Worm (Caenorhabditis elegans) whole organism, L1 larva: Measurements from ENCODE around the gene str-243.

ENCODE experiments used
- C04F5.9 ChIP-seq: sonication (generic microtip); optimal IDR thresholded peaks from 2 replicates; lab custom pipeline; 2016; ENCODE audit warnings: missing genetic modification characterization, missing compliant biosample characterization
- C34B4.2 ChIP-seq: sonication (generic microtip); optimal IDR thresholded peaks from 2 replicates; lab custom pipeline; 2017; ENCODE audit warnings: mild to moderate bottlenecking, missing genetic modification characterization, missing compliant biosample characterization
- aha-1 ChIP-seq: fragments of 150-350 bp; optimal IDR thresholded peaks from 2 replicates; lab custom pipeline; 2014; ENCODE audit warnings: missing biosample characterization, missing genetic modification characterization
- alr-1 ChIP-seq: fragments of 200-800 bp; sonication (Bioruptor generic); optimal IDR thresholded peaks from 2 replicates; lab custom pipeline; 2018; ENCODE audit warnings: borderline replicate concordance, mild to moderate bottlenecking, missing genetic modification characterization, missing compliant biosample characterization
- aly-2 ChIP-seq: fragments of 150-350 bp; optimal IDR thresholded peaks from 2 replicates; lab custom pipeline; 2014; ENCODE audit warnings: missing biosample characterization, missing genetic modification characterization
- ama-1 ChIP-seq: fragments of 150-350 bp; optimal IDR thresholded peaks from 2 replicates; lab custom pipeline; 2014
- ceh-8 ChIP-seq: fragments of 200-800 bp; sonication (Bioruptor generic); optimal IDR thresholded peaks from 2 replicates; lab custom pipeline; 2018; ENCODE audit warnings: mild to moderate bottlenecking, missing genetic modification characterization, moderate library complexity, missing compliant biosample characterization
- efl-1 ChIP-seq, 4 experiments: fragments of 150-350 bp; optimal IDR thresholded peaks in 3 of 4; peaks in 1 of 4; 1 replicate in 1 of 4; 2 replicates in 3 of 4; lab custom pipeline; 2014; ENCODE audit warnings: missing biosample characterization in 2 of 4, missing genetic modification characterization in 2 of 4, missing genetic modification reagents in 2 of 4
- elt-2 ChIP-seq: sonication (generic microtip); optimal IDR thresholded peaks from 2 replicates; lab custom pipeline; 2016; ENCODE audit warnings: missing genetic modification characterization, mild to moderate bottlenecking, inconsistent platforms, missing compliant biosample characterization, missing genetic modification reagents
- elt-3 ChIP-seq, 6 experiments: fragments of 150-350 bp in 1 of 6; sonication (generic microtip); optimal IDR thresholded peaks; 2 replicates each; lab custom pipeline; 2017 to 2018; ENCODE audit warnings: missing biosample characterization in 6 of 6, missing genetic modification characterization in 6 of 6, inconsistent platforms in 1 of 6
- ets-5 ChIP-seq: fragments of 200-800 bp; sonication (Bioruptor generic); IDR thresholded peaks from 2 replicates; pipeline ENCODE4 v1.3.6; 2022; ENCODE audit warnings: missing genetic modification characterization, missing compliant biosample characterization
- fkh-10 ChIP-seq: sonication (generic microtip); optimal IDR thresholded peaks from 2 replicates; lab custom pipeline; 2017; ENCODE audit warnings: missing biosample characterization, missing genetic modification reagents, missing genetic modification characterization
- grh-1 ChIP-seq: fragments of 200-800 bp; sonication (Bioruptor generic); IDR thresholded peaks from 2 replicates; pipeline ENCODE4 v1.3.6; 2022; ENCODE audit warnings: missing genetic modification reagents, missing genetic modification characterization, missing compliant biosample characterization
- irx-1 ChIP-seq: sonication (generic microtip); optimal IDR thresholded peaks from 2 replicates; lab custom pipeline; 2016; ENCODE audit warnings: missing genetic modification characterization, missing compliant biosample characterization
- jun-1 ChIP-seq: fragments of 150-350 bp; optimal IDR thresholded peaks from 2 replicates; lab custom pipeline; 2014; ENCODE audit warnings: missing biosample characterization, missing genetic modification reagents, missing genetic modification characterization
- lin-13 ChIP-seq: fragments of 150-350 bp; optimal IDR thresholded peaks from 2 replicates; lab custom pipeline; 2014; ENCODE audit warnings: missing biosample characterization, missing genetic modification reagents, missing genetic modification characterization
- lin-35 ChIP-seq, 2 experiments: fragments of 150-350 bp; optimal IDR thresholded peaks; 2 replicates each; lab custom pipeline; 2014; ENCODE audit warnings: missing biosample characterization in 2 of 2, missing genetic modification characterization in 2 of 2, missing genetic modification reagents in 2 of 2
- lin-39 ChIP-seq: fragments of 150-350 bp; optimal IDR thresholded peaks from 2 replicates; lab custom pipeline; 2014; ENCODE audit warnings: missing biosample characterization, missing genetic modification reagents, missing genetic modification characterization
- lir-3 ChIP-seq: sonication (generic microtip); optimal IDR thresholded peaks from 2 replicates; lab custom pipeline; 2016; ENCODE audit warnings: mild to moderate bottlenecking, missing genetic modification characterization, moderate library complexity, missing compliant biosample characterization; ENCODE audit not compliant: poor library complexity
- lsy-2 ChIP-seq, 2 experiments: fragments of 150-350 bp; optimal IDR thresholded peaks; 2 replicates each; lab custom pipeline; 2014; ENCODE audit warnings: missing biosample characterization in 2 of 2, missing genetic modification characterization in 2 of 2
- mab-9 ChIP-seq: fragments of 200-800 bp; sonication (Bioruptor generic); IDR thresholded peaks from 2 replicates; pipeline ENCODE4 v1.3.6; 2022; ENCODE audit warnings: missing genetic modification reagents, missing genetic modification characterization, missing compliant biosample characterization
- nhr-12 ChIP-seq: sonication (generic microtip); optimal IDR thresholded peaks from 2 replicates; lab custom pipeline; 2017; ENCODE audit warnings: missing biosample characterization, missing genetic modification characterization
- nhr-19 ChIP-seq: fragments of 200-800 bp; sonication (Bioruptor generic); conservative IDR thresholded peaks from 2 replicates; pipeline ENCODE4 v1.3.6; 2022; ENCODE audit warnings: missing genetic modification characterization, missing compliant biosample characterization
- nhr-237 ChIP-seq: fragments of 150-350 bp; optimal IDR thresholded peaks from 2 replicates; lab custom pipeline; 2014; ENCODE audit warnings: missing biosample characterization, missing genetic modification characterization
- nhr-47 ChIP-seq: sonication (generic microtip); optimal IDR thresholded peaks from 2 replicates; lab custom pipeline; 2016; ENCODE audit warnings: mild to moderate bottlenecking, missing genetic modification characterization, moderate library complexity, missing compliant biosample characterization
- nhr-76 ChIP-seq: sonication (generic microtip); optimal IDR thresholded peaks from 2 replicates; lab custom pipeline; 2017; ENCODE audit warnings: missing biosample characterization, missing genetic modification characterization
- nhr-84 ChIP-seq: sonication (generic microtip); optimal IDR thresholded peaks from 2 replicates; lab custom pipeline; 2017; ENCODE audit warnings: missing biosample characterization, missing genetic modification characterization
- nhr-85 ChIP-seq: sonication (generic microtip); peaks from one replicate; lab custom pipeline; 2016; ENCODE audit warnings: missing genetic modification characterization, inconsistent platforms, missing compliant biosample characterization
- pag-3 ChIP-seq: sonication (generic microtip); optimal IDR thresholded peaks from 2 replicates; lab custom pipeline; 2017; ENCODE audit warnings: missing genetic modification characterization, mild to moderate bottlenecking, missing compliant biosample characterization, antibody characterized with exemption, borderline replicate concordance; ENCODE audit not compliant: insufficient read depth
- skn-1 ChIP-seq: fragments of 150-350 bp; optimal IDR thresholded peaks from 2 replicates; lab custom pipeline; 2014; ENCODE audit warnings: missing biosample characterization, missing genetic modification characterization
- snpc-4 ChIP-seq: fragments of 150-350 bp; optimal IDR thresholded peaks from 2 replicates; lab custom pipeline; 2014; ENCODE audit warnings: missing biosample characterization, missing genetic modification characterization
- sox-4 ChIP-seq: sonication (generic microtip); optimal IDR thresholded peaks from 2 replicates; lab custom pipeline; 2016; ENCODE audit warnings: missing genetic modification characterization, missing compliant biosample characterization
- tlp-1 ChIP-seq: fragments of 150-350 bp; optimal IDR thresholded peaks from 2 replicates; lab custom pipeline; 2014; ENCODE audit warnings: missing biosample characterization, missing genetic modification characterization
- unc-30 ChIP-seq: sonication (generic microtip); optimal IDR thresholded peaks from 2 replicates; lab custom pipeline; 2017; ENCODE audit warnings: missing biosample characterization, missing genetic modification characterization
- unc-62 ChIP-seq: fragments of 150-350 bp; optimal IDR thresholded peaks from 2 replicates; lab custom pipeline; 2014; ENCODE audit warnings: missing biosample characterization, missing genetic modification reagents, missing genetic modification characterization

Gene str-243

DNA sequence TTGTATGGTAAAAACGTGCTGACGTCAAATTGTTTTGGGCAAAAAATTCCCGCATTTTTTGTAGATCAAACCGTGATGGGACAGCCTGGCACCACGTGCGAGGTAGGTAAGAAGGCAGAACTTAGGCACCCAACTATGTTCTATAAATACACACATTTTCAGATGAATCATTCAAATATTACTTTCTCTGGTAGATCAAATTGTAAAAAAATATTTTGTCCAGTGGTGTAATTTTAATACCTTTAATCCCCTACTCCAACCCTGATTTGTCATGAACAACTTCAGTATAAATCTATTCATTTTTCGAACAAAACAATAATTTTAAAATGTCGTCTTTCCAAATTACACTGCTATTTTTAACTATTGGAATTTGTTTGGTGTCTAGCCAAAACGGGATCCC, 28.1 kb upstream of the str-243 start, which contains the start of gene spig-7:
TSS of gene spig-7 (plus strand) at position 301 of the 400 bp plus-strand sequence.
- TF ChIP-seq nhr-12 (tag; lab: Kevin White, UChicago) (no peak), ets-5 (GFP tag; lab: Robert Waterston, UW) (no peak), nhr-85 (tag; lab: Kevin White, UChicago) (no peak)

DNA sequence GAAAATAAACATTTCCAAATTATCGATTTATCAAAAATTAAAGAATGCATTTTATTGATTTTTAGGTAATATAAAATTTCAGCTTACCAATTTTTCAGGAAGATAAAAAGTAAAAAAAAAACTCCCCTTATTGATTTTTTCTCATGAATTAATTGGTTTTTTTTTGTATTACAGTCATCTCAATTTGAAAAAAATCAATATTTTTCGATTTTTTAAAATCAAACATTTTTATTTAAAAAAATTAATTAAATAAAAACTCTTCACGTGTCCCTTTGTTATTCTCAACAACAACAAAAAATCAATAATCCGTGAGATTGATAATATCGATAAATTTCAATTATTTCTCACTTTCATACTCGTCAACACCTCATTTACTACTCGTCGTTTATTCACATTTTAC, 27.3 kb upstream of the str-243 start, which contains the start of gene C38C3.3:
TSS of gene C38C3.3 (plus strand) at position 301 of the 400 bp plus-strand sequence.
- no peak for TF ChIP-seq irx-1
- TF ChIP-seq, all 84 proteins: peak for 0

DNA sequence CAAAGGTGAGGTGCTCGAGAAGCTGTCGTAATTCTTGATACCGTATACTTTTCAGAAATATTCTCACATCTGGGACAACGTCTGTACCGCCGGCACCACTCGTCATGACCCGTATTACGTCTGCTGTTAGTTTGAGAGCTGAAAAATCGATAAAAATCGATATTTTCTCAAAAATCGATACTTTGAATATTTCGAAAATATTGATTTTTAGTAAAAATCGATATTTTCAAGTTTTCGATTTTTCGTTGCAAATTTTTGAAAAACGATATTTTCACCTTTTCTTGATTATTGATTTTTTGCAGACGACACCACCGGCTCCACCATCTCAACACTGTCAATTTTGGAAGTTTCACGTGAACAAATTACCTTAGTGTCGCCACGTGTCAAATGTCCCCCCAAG, 26.8 kb upstream of the str-243 start:
- TF ChIP-seq tlp-1 (tag; lab: Kevin White, UChicago) (no peak), unc-62 (GFP tag; lab: Kevin White, UChicago) (no peak), lin-35 (GFP tag; optimal IDR thresholded peaks at IDR 0.05; lab: Kevin White, UChicago) (no peak), efl-1 (optimal IDR thresholded peaks at IDR 0.05; lab: Kevin White, UChicago) (no peak), efl-1 (GFP tag; optimal IDR thresholded peaks at IDR 0.05 in 1 of 2; lab: Kevin White, UChicago) (no peak), elt-3 (tag; optimal IDR thresholded peaks at IDR 0.05; lab: Kevin White, UChicago) (no peak), skn-1 (tag; lab: Kevin White, UChicago) (no peak), sox-4 (tag; lab: Kevin White, UChicago) (no peak), grh-1 (GFP tag; lab: Robert Waterston, UW) (no peak), pag-3 (tag; lab: Kevin White, UChicago) (no peak), unc-30 (tag; lab: Kevin White, UChicago) (no peak), jun-1 (tag; lab: Kevin White, UChicago) (no peak), snpc-4 (tag; lab: Kevin White, UChicago) (no peak), ceh-8 (GFP tag; lab: Kevin White, UChicago) (no peak), lir-3 (tag; lab: Kevin White, UChicago) (no peak), nhr-19 (GFP tag; lab: Robert Waterston, UW) (no peak), nhr-76 (tag; lab: Kevin White, UChicago) (no peak), fkh-10 (no peak), mab-9 (GFP tag; lab: Robert Waterston, UW) (no peak), nhr-47 (tag; lab: Kevin White, UChicago) (no peak), lin-13 (GFP tag; lab: Kevin White, UChicago) (no peak)

DNA sequence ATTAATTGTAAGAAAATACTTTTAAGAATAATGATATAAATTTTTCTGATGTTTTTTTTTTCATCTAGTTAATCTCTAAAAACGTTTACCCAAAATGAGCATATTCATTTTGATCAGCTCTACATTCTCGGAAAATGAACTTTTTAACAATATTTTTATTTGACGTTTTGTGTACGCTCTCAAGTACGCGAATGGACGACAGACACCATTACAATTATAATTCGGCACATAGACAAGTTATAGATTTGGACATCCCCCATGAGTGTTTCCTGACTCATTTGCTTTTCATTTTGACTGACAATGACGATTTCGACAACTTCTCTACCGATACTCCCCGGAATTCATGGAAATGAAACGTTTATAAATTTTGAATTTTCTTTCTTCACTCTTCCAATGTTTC, 23.4 kb upstream of the str-243 start, which contains the start of gene sru-27:
TSS of gene sru-27 (plus strand) at position 301 of the 400 bp plus-strand sequence.
- TF ChIP-seq C34B4.2: no peak
- TF ChIP-seq C04F5.9 (tag; lab: Kevin White, UChicago): no peak
- TF ChIP-seq aly-2: no peak
- no peak for TF ChIP-seq skn-1 (tag; lab: Kevin White, UChicago)
- TF ChIP-seq ama-1 (lab: Kevin White, UChicago): no peak
- no peak for TF ChIP-seq lir-3 (tag; lab: Kevin White, UChicago)
- TF ChIP-seq elt-2 (tag; lab: Kevin White, UChicago): no peak
- TF ChIP-seq aha-1 (tag; lab: Kevin White, UChicago): no peak
- TF ChIP-seq ceh-8 (GFP tag; lab: Kevin White, UChicago): no peak
- no peak for TF ChIP-seq nhr-85 (tag; lab: Kevin White, UChicago)
- TF ChIP-seq, all 84 proteins: peak for 0

DNA sequence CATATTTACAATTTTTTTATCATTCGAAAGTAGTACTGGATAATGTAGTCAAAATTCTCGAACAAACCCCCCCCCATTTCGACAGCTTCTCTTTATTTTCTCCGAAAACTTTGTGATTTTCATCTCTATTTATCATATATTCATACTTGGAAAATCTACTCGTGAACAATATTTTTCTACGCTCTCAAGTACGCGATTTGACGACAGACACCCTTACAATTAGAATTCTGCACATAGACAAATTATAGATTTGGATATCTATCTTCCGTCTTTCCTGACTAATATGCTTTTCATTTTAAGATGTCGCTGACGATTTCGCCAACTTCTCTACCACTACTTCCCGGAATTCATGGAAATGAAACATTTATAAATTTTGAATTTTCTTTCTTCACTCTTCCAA, 16.6 kb upstream of the str-243 start, which contains the start of gene sru-28:
TSS of gene sru-28 (plus strand) at position 301 of the 400 bp plus-strand sequence.
- TF ChIP-seq lin-39: no peak
- no peak for TF ChIP-seq nhr-84
- TF ChIP-seq nhr-237 (tag; lab: Kevin White, UChicago): no peak
- TF ChIP-seq alr-1 (tag; lab: Kevin White, UChicago): no peak
- no peak for TF ChIP-seq elt-2 (tag; lab: Kevin White, UChicago)
- no peak for TF ChIP-seq lsy-2 (tag; optimal IDR thresholded peaks at IDR 0.05; lab: Kevin White, UChicago)
- TF ChIP-seq ets-5 (GFP tag; lab: Robert Waterston, UW): no peak
- TF ChIP-seq fkh-10: no peak
